Fruit fly (Drosophila melanogaster) whole organism, adult: ENCODE data around the gene FarO.

Experiments used
- CG11617 ChIP-seq: fragments of 200-800 bp; sonication (Bioruptor generic); optimal IDR thresholded peaks from 2 replicates; lab custom pipeline; 2017; ENCODE audit warnings: mild to moderate bottlenecking, missing biosample characterization, missing genetic modification reagents, missing genetic modification characterization
- CG12768 ChIP-seq: fragments of 200-800 bp; sonication (Bioruptor generic); optimal IDR thresholded peaks from 2 replicates; lab custom pipeline; 2017; ENCODE audit warnings: missing biosample characterization, missing genetic modification characterization, mild to moderate bottlenecking, moderate library complexity, missing genetic modification reagents
- CG14711 ChIP-seq: fragments of 200-800 bp; sonication (Bioruptor generic); optimal IDR thresholded peaks from 2 replicates; lab custom pipeline; 2018; ENCODE audit warnings: missing biosample characterization, mild to moderate bottlenecking, missing genetic modification characterization, moderate library complexity
- CG1620 ChIP-seq: fragments of 200-800 bp; sonication (Bioruptor generic); optimal IDR thresholded peaks from 2 replicates; lab custom pipeline; 2016; ENCODE audit warnings: missing biosample characterization, missing genetic modification characterization
- CG33017 ChIP-seq: fragments of 200-800 bp; sonication (Bioruptor generic); optimal IDR thresholded peaks from 2 replicates; lab custom pipeline; 2018; ENCODE audit warnings: missing biosample characterization, mild to moderate bottlenecking, missing genetic modification characterization, moderate library complexity
- CG5204 ChIP-seq: fragments of 200-800 bp; sonication (Bioruptor generic); optimal IDR thresholded peaks from 2 replicates; lab custom pipeline; 2016; ENCODE audit warnings: missing biosample characterization, missing genetic modification characterization
- CG7045 ChIP-seq: fragments of 200-800 bp; sonication (Bioruptor generic); optimal IDR thresholded peaks from 2 replicates; lab custom pipeline; 2017; ENCODE audit warnings: missing biosample characterization, mild to moderate bottlenecking, missing genetic modification characterization
- CG7101 ChIP-seq: fragments of 200-800 bp; sonication (Bioruptor generic); optimal IDR thresholded peaks from 2 replicates; lab custom pipeline; 2018; ENCODE audit warnings: missing biosample characterization, mild to moderate bottlenecking, missing genetic modification characterization, moderate library complexity
- Clk ChIP-seq: fragments of 200-800 bp; sonication (Bioruptor generic); optimal IDR thresholded peaks from 2 replicates; lab custom pipeline; 2017; ENCODE audit warnings: missing biosample characterization, missing genetic modification characterization
- Crg-1 ChIP-seq: fragments of 200-800 bp; sonication (Bioruptor generic); optimal IDR thresholded peaks from 2 replicates; lab custom pipeline; 2016; ENCODE audit warnings: missing biosample characterization, missing genetic modification characterization
- Hr96 ChIP-seq: fragments of 200-800 bp; sonication (Bioruptor generic); optimal IDR thresholded peaks from 2 replicates; lab custom pipeline; 2016; ENCODE audit warnings: missing biosample characterization, missing genetic modification characterization
- Mnt ChIP-seq: fragments of 200-800 bp; sonication (Bioruptor generic); optimal IDR thresholded peaks from 2 replicates; lab custom pipeline; 2016; ENCODE audit warnings: missing biosample characterization, mild to moderate bottlenecking, missing genetic modification characterization
- bab1 ChIP-seq: fragments of 200-800 bp; sonication (Bioruptor generic); optimal IDR thresholded peaks from 3 replicates; lab custom pipeline; 2019; ENCODE audit warnings: missing biosample characterization, mild to moderate bottlenecking, missing genetic modification characterization, moderate library complexity
- cic ChIP-seq: fragments of 200-800 bp; sonication (Bioruptor generic); optimal IDR thresholded peaks from 2 replicates; lab custom pipeline; 2017; ENCODE audit warnings: missing biosample characterization, mild to moderate bottlenecking, missing genetic modification characterization, moderate library complexity
- cnc ChIP-seq, 2 experiments: fragments of >200 bp; optimal IDR thresholded peaks; 2 replicates each; lab custom pipeline; 2017
- kay ChIP-seq: fragments of 200-800 bp; sonication (Bioruptor generic); peaks from one replicate; lab custom pipeline; 2016; ENCODE audit warnings: missing biosample characterization, missing genetic modification characterization, borderline replicate concordance
- ovo ChIP-seq: fragments of 200-800 bp; sonication (Bioruptor generic); optimal IDR thresholded peaks from 2 replicates; lab custom pipeline; 2016; ENCODE audit warnings: missing biosample characterization, missing genetic modification characterization
- pad ChIP-seq: fragments of 200-800 bp; sonication (Bioruptor generic); optimal IDR thresholded peaks from 3 replicates; lab custom pipeline; 2017; ENCODE audit warnings: missing biosample characterization, missing genetic modification characterization, mild to moderate bottlenecking, moderate library complexity, missing genetic modification reagents
- tj ChIP-seq: fragments of 200-800 bp; sonication (Bioruptor generic); optimal IDR thresholded peaks from 3 replicates; lab custom pipeline; 2017; ENCODE audit warnings: missing biosample characterization, mild to moderate bottlenecking, missing genetic modification characterization, moderate library complexity
- toe ChIP-seq: fragments of 200-800 bp; sonication (Bioruptor generic); optimal IDR thresholded peaks from 2 replicates; lab custom pipeline; 2016; ENCODE audit warnings: missing biosample characterization, missing genetic modification characterization

The FarO gene

DNA sequence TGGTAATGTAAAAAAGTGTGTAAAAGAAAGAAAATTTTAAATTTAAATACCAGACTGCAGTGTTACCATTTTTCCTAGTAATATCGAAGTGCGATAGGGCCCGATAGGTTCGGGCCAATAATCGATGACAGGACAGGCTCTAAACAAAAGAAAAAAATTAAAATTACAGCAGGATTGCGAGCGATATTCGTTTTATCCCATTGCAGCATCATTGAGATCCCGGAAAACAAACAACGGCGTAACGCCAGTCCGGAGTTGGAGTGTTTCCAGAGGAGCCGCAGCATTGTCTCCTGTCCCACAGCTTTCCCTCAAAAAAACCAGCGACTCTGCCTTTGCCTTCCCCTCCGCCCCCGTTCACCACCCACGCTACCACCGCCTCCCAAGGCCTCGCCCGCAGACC is 21.5 kb upstream of the FarO start, which contains the start of gene pcx:
TSS of gene pcx (plus strand) at position 159 of the 400 bp plus-strand sequence.
- TF ChIP-seq Mnt (GFP tag; lab: Kevin White, UChicago) = no peak
- TF ChIP-seq CG5204 (GFP tag; lab: Kevin White, UChicago) = no peak
- no peak for TF ChIP-seq pad (GFP tag; lab: Kevin White, UChicago)
- TF ChIP-seq ovo = no peak
- no peak for TF ChIP-seq CG1620 (GFP tag; lab: Kevin White, UChicago)
- no peak for TF ChIP-seq CG7045
- no peak for TF ChIP-seq bab1
- no peak for TF ChIP-seq CG12768
- TF ChIP-seq CG7101 = no peak
- no peak for TF ChIP-seq Hr96
- TF ChIP-seq CG14711 (tag; lab: Kevin White, UChicago) = no peak
- TF ChIP-seq Clk (GFP tag; lab: Kevin White, UChicago) = no peak
- TF ChIP-seq CG11617 (GFP tag; lab: Kevin White, UChicago) = no peak
- TF ChIP-seq CG33017 = no peak
- TF ChIP-seq cnc (optimal IDR thresholded peaks at IDR 0.05; lab: Kevin White, UChicago) = no peak
- no peak for TF ChIP-seq kay (GFP tag; lab: Kevin White, UChicago)
- no peak for TF ChIP-seq toe (GFP tag; lab: Kevin White, UChicago)
- TF ChIP-seq Crg-1 = no peak

- no peak for TF ChIP-seq Mnt (GFP tag; lab: Kevin White, UChicago)
- no peak for TF ChIP-seq pad (GFP tag; lab: Kevin White, UChicago)
- TF ChIP-seq CG5204 (GFP tag; lab: Kevin White, UChicago) = no peak
- TF ChIP-seq ovo = no peak
- TF ChIP-seq cic (GFP tag; lab: Kevin White, UChicago) = no peak
- no peak for TF ChIP-seq CG7101
- no peak for TF ChIP-seq CG11617 (GFP tag; lab: Kevin White, UChicago)
- no peak for TF ChIP-seq toe (GFP tag; lab: Kevin White, UChicago)
- no peak for TF ChIP-seq CG33017
- TF ChIP-seq tj (GFP tag; lab: Kevin White, UChicago) = no peak
- no peak for TF ChIP-seq Clk (GFP tag; lab: Kevin White, UChicago)
Observed at dm6 chrX:2223454-2223853, 19.8 kb upstream of the FarO start, which contains the start of gene CG14052. TSS of gene CG14052 (plus strand) at chrX:2223754.

- TF ChIP-seq cic (GFP tag; lab: Kevin White, UChicago) (peak; percentile 82), CG1620 (GFP tag; lab: Kevin White, UChicago) (peak; percentile 96), Mnt (GFP tag; lab: Kevin White, UChicago) (peak; percentile 87), CG12768 (peak; percentile 89), cnc (optimal IDR thresholded peaks at IDR 0.05; lab: Kevin White, UChicago) (no peak), kay (GFP tag; lab: Kevin White, UChicago) (no peak), CG11617 (GFP tag; lab: Kevin White, UChicago) (peak; percentile 91), ovo (peak; percentile 41), pad (GFP tag; lab: Kevin White, UChicago) (peak; percentile 92), CG14711 (tag; lab: Kevin White, UChicago) (peak; percentile 89), Clk (GFP tag; lab: Kevin White, UChicago) (peak; percentile 81), CG5204 (GFP tag; lab: Kevin White, UChicago) (no peak), toe (GFP tag; lab: Kevin White, UChicago) (peak; percentile 90), tj (GFP tag; lab: Kevin White, UChicago) (peak; percentile 86), CG33017 (peak; percentile 74), CG7101 (peak; percentile 92), CG7045 (peak; percentile 84), Hr96 (peak; percentile 96), bab1 (peak; percentile 97), Crg-1 (peak; percentile 74)
Observed at dm6 chrX:2222181-2222790, 18.6 kb upstream of the FarO start, which contains the start of gene Vinc. TSS of gene Vinc (minus strand) at chrX:2222567.

dm6 chrX:2221598-2221997 is 17.9 kb upstream of the FarO start:
- TF ChIP-seq pad (GFP tag; lab: Kevin White, UChicago) = no peak
- TF ChIP-seq cic (GFP tag; lab: Kevin White, UChicago) = no peak
- no peak for TF ChIP-seq toe (GFP tag; lab: Kevin White, UChicago)
- no peak for TF ChIP-seq Clk (GFP tag; lab: Kevin White, UChicago)
- no peak for TF ChIP-seq CG7101
- no peak for TF ChIP-seq CG14711 (tag; lab: Kevin White, UChicago)
- TF ChIP-seq CG5204 (GFP tag; lab: Kevin White, UChicago) = no peak

- no peak for TF ChIP-seq Hr96
- no peak for TF ChIP-seq cic (GFP tag; lab: Kevin White, UChicago)
- no peak for TF ChIP-seq CG5204 (GFP tag; lab: Kevin White, UChicago)
- no peak for TF ChIP-seq CG33017
- no peak for TF ChIP-seq CG11617 (GFP tag; lab: Kevin White, UChicago)
- TF ChIP-seq CG12768 = no peak
- no peak for TF ChIP-seq pad (GFP tag; lab: Kevin White, UChicago)
- TF ChIP-seq Clk (GFP tag; lab: Kevin White, UChicago) = no peak
- no peak for TF ChIP-seq CG1620 (GFP tag; lab: Kevin White, UChicago)
- no peak for TF ChIP-seq toe (GFP tag; lab: Kevin White, UChicago)
Observed at dm6 chrX:2219899-2220298, 16.2 kb upstream of the FarO start.

DNA sequence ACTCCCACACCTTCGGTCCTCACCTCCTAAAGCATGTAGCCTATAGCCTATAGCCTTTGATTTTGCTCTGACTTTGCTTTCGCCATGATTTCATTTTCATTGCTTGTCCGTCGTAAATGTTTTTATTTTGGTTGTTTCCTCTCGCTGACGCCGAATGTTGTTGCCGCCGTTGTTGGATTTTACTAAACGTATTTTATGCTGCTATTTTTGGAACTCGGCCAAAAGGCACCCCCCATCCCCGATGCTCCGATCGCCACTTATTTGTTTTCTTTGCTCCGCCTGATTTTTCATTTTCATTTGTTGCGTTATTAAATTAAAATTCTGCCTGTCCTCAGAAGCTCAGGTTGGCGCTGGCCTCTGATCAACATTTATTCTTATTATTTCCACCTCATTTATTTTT is 15.6 kb upstream of the FarO start:
- TF ChIP-seq CG12768 = no peak

dm6 chrX:2218455-2218854 is 14.8 kb upstream of the FarO start:
- TF ChIP-seq ovo (no peak), CG12768 (no peak), CG33017 (no peak), Hr96 (no peak), CG1620 (GFP tag; lab: Kevin White, UChicago) (no peak), CG5204 (GFP tag; lab: Kevin White, UChicago) (no peak), CG11617 (GFP tag; lab: Kevin White, UChicago) (no peak), CG7045 (no peak), cnc (optimal IDR thresholded peaks at IDR 0.05; lab: Kevin White, UChicago) (no peak), Crg-1 (no peak), bab1 (no peak), Mnt (GFP tag; lab: Kevin White, UChicago) (no peak), CG14711 (tag; lab: Kevin White, UChicago) (no peak), CG7101 (no peak)
